Fruit fly (Drosophila melanogaster): ENCODE data around the gene tara.

The tara gene

DNA sequence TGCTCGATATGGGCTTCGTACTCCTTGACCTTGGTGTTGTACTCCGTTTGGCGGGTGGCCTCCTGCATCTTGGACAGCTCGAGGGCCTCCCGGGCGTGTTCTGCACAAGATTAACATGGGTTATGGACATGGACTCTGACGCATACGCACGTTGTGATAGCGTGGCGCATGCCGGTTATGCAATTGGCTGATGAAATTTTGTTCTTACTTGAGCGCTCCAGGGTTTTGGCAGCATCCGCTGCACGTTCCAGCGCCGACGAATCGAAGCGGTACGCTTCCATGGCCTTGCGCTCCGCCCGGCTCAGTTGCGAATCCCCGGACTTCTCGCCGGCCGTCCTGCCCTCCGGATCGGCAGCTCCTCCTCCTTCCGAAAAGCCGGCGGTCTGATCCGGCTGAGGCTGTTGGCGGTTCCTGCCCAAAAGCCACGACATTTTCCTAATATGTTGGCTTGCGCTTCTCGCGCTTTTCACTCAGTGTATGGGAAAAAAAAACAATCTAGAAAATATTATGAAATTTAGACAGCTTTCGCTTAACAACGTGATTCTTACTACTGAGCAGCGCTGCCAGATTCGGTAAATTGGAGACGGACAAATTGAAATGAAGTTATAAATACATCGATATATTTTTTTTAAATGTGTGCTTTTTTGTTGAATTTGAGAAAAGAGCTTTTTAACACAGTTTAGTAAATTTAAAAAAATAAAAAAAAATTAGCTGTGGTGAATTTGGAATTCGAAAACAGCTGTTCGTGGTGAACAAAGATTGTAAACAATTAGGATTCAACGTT, 38.3 kb downstream of the tara start, which contains the start of the genes bor and asun (continued):
- 0 out of 3 replicates have a peak, but pooled peaks have one; percentile 7 for TF ChIP-seq CG7963 (GFP tag; IDR thresholded peaks at IDR 0.05; ENCODE audit: partially characterized antibody)
- TF ChIP-seq Bgb (GFP tag; IDR thresholded peaks at IDR 0.05; ENCODE audit: partially characterized antibody) = peak; percentile 77
- TF ChIP-seq Fer2 (tag; optimal IDR thresholded peaks at IDR 0.05) = no peak
- TF ChIP-seq zfh1 (GFP tag; IDR thresholded peaks at IDR 0.05) = 0 out of 3 replicates have a peak, but pooled peaks have one; percentile 45
- TF ChIP-seq CG3995 (GFP tag; optimal IDR thresholded peaks at IDR 0.05) = peak; percentile 94
- peak; percentile 72; the same call in 1 of the 3 replicates for TF ChIP-seq CG34422 (GFP tag; IDR thresholded peaks at IDR 0.05)
- TF ChIP-seq Med (GFP tag) = peak; percentile 81
- TF ChIP-seq phol (tag; optimal IDR thresholded peaks at IDR 0.05) = no peak
- no peak for TF ChIP-seq CG4707 (GFP tag; optimal IDR thresholded peaks at IDR 0.05)
- peak; percentile 19 for TF ChIP-seq her (GFP tag; optimal IDR thresholded peaks at IDR 0.05)
- peak; percentile 57 for TF ChIP-seq gro (GFP tag; optimal IDR thresholded peaks at IDR 0.05)
- TF ChIP-seq gce (GFP tag; IDR thresholded peaks at IDR 0.05) = no peak
- TF ChIP-seq ro (GFP tag; IDR thresholded peaks at IDR 0.05) = no peak
- no peak for TF ChIP-seq CG12942 (GFP tag; optimal IDR thresholded peaks at IDR 0.05)
- no peak for TF ChIP-seq Elba2 (GFP tag; optimal IDR thresholded peaks at IDR 0.05)
- peak; percentile 89 for TF ChIP-seq unc-4 (GFP tag; IDR thresholded peaks at IDR 0.05; ENCODE audit: partially characterized antibody)
- TF ChIP-seq exex (tag; optimal IDR thresholded peaks at IDR 0.05) = no peak
- TF ChIP-seq CG16813 (GFP tag; IDR thresholded peaks at IDR 0.05; ENCODE audit: partially characterized antibody) = peak; percentile 65
- TF ChIP-seq CG31365 (tag; optimal IDR thresholded peaks at IDR 0.05) = no peak
- peak; percentile 67 for TF ChIP-seq dm (GFP tag; optimal IDR thresholded peaks at IDR 0.05)
- no peak for TF ChIP-seq CG9437 (GFP tag; optimal IDR thresholded peaks at IDR 0.05)
- no peak for TF ChIP-seq maf-S (GFP tag; optimal IDR thresholded peaks at IDR 0.05)
- no peak for TF ChIP-seq CG3407 (GFP tag; optimal IDR thresholded peaks at IDR 0.05)
- TF ChIP-seq sim (GFP tag; IDR thresholded peaks at IDR 0.05) = no peak
- TF ChIP-seq pros (GFP tag; optimal IDR thresholded peaks at IDR 0.05) = no peak
- TF ChIP-seq CG2712 (tag; optimal IDR thresholded peaks at IDR 0.05) = peak; percentile 56
- peak; percentile 4 for TF ChIP-seq CG4854 (GFP tag; optimal IDR thresholded peaks at IDR 0.05)
- TF ChIP-seq CG10209 (GFP tag; optimal IDR thresholded peaks at IDR 0.05) = no peak
- TF ChIP-seq CG14050 (GFP tag; IDR thresholded peaks at IDR 0.05) = no peak
- TF ChIP-seq CG1647 (GFP tag; optimal IDR thresholded peaks at IDR 0.05) = no peak
- TF ChIP-seq CG17912 (GFP tag; optimal IDR thresholded peaks at IDR 0.05) = no peak
- no peak for TF ChIP-seq CG7357 (GFP tag; IDR thresholded peaks at IDR 0.05)
- TF ChIP-seq bsh (GFP tag; optimal IDR thresholded peaks at IDR 0.05) = no peak
- no peak for TF ChIP-seq ac (GFP tag; optimal IDR thresholded peaks at IDR 0.05)
- no peak for TF ChIP-seq ssp (GFP tag; IDR thresholded peaks at IDR 0.05)
- TF ChIP-seq CG1603 (tag; optimal IDR thresholded peaks at IDR 0.05) = no peak
- no peak for TF ChIP-seq Deaf1 (tag; optimal IDR thresholded peaks at IDR 0.05)
- TF ChIP-seq CG15514 (GFP tag; optimal IDR thresholded peaks at IDR 0.05) = no peak
- TF ChIP-seq schlank (tag; optimal IDR thresholded peaks at IDR 0.05) = no peak
- no peak for TF ChIP-seq Drgx (GFP tag; IDR thresholded peaks at IDR 0.05)
- no peak for TF ChIP-seq az2 (GFP tag; optimal IDR thresholded peaks at IDR 0.05)
- peak in 1 of 3 experiments; percentile 4 for TF ChIP-seq lola (GFP tag; optimal IDR thresholded peaks at IDR 0.05)
- TF ChIP-seq dmrt99B (tag; optimal IDR thresholded peaks at IDR 0.05) = no peak
- TF ChIP-seq CG14014 (GFP tag; IDR thresholded peaks at IDR 0.05) = no peak
- TF ChIP-seq CG17361 (GFP tag; IDR thresholded peaks at IDR 0.05) = peak; percentile 31; the same call in 1 of the 3 replicates
- no peak for TF ChIP-seq CG10565 (GFP tag; optimal IDR thresholded peaks at IDR 0.05)
- TF ChIP-seq CG8924 (tag; optimal IDR thresholded peaks at IDR 0.05) = no peak
- no peak for TF ChIP-seq dysf (GFP tag; IDR thresholded peaks at IDR 0.05)
- peak; percentile 72 for TF ChIP-seq E2f2 (GFP tag; IDR thresholded peaks at IDR 0.05)
